Fruit fly (Drosophila melanogaster): ENCODE measurements around the gene CG17121.

DNA sequence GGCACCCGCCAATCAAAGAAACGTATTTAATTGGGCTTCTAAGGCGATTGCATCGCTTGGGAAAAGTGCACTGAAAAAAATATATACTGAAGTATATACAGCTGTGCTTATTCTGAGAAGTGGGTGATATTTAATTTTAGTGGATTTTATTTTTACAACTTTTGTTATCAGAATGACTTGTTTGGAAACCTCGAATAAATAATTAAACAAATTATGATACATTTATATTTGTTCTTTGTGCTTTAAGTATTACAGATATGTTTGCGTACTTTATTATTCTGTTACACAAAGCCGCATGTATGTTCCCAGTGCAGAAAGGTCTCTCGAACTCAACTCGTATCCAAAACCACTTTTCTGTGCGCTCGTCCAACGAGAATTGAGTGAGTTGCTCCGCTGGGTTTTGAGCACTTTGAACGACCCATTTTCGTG is 690 bp upstream of the CG17121 start:
- peak; percentile 79 for TF ChIP-seq Hr39 (GFP tag; optimal IDR thresholded peaks at IDR 0.05)
- TF ChIP-seq CG11902 (GFP tag; optimal IDR thresholded peaks at IDR 0.05) = peak; percentile 74
- peak; percentile 88 for TF ChIP-seq CG6792 (GFP tag; optimal IDR thresholded peaks at IDR 0.05)
- TF ChIP-seq dsx (GFP tag; optimal IDR thresholded peaks at IDR 0.05; ENCODE audit: poor library complexity, severe bottlenecking) = peak; percentile 69
- TF ChIP-seq Hr38 (GFP tag; optimal IDR thresholded peaks at IDR 0.05) = no peak
- TF ChIP-seq acj6 (GFP tag; optimal IDR thresholded peaks at IDR 0.05) = peak; percentile 85
- peak; percentile 94 for TF ChIP-seq esn (GFP tag; optimal IDR thresholded peaks at IDR 0.05)
- peak; percentile 86 for TF ChIP-seq eg (GFP tag; IDR thresholded peaks at IDR 0.05)
- TF ChIP-seq CG1621 (tag; optimal IDR thresholded peaks at IDR 0.05) = peak; percentile 20
- peak; percentile 87 for TF ChIP-seq Eip75B (GFP tag; optimal IDR thresholded peaks at IDR 0.05)
- TF ChIP-seq Lpt (GFP tag; optimal IDR thresholded peaks at IDR 0.05) = peak; percentile 78
- TF ChIP-seq CG8632 (GFP tag; optimal IDR thresholded peaks at IDR 0.05) = peak; percentile 85
- TF ChIP-seq achi (GFP tag; optimal IDR thresholded peaks at IDR 0.05) = peak; percentile 89
- peak; percentile 89 for TF ChIP-seq topi (GFP tag; optimal IDR thresholded peaks at IDR 0.05)

Measured in whole organism, prepupa.